Worm (Caenorhabditis elegans): ENCODE measurements around the gene eri-12.

The eri-12 gene

DNA sequence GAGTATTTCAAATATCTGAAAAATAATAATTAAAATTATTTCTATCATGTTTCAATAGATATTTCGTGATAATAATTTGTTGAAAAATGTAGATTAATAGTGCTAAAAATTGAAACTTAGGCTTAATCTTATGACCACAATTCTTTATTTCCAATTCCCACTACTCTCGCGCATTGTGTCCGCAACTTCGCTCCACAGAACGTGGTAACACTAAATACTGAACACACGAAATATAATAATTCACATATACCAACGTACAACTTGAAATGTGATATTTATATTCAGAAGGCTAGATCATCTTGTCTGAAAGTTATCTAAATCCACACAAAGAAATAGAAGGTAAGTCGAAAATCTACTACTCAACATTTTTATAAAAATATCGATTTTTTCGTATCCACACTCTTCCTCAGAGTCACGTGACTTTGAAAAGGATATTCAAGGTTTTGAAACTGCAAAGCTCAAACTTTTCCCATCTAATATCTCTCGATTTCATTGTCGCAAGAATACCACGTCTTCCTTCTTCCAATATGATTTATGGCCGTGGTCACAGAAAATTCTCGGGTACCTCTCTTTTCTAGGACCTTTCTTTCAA is at the start of gene eri-12:
eri-12 (plus strand) TSS at position 197 of the 592 bp plus-strand sequence.
- TF ChIP-seq W03F9.2 (tag; optimal IDR thresholded peaks at IDR 0.05) = no peak

DNA sequence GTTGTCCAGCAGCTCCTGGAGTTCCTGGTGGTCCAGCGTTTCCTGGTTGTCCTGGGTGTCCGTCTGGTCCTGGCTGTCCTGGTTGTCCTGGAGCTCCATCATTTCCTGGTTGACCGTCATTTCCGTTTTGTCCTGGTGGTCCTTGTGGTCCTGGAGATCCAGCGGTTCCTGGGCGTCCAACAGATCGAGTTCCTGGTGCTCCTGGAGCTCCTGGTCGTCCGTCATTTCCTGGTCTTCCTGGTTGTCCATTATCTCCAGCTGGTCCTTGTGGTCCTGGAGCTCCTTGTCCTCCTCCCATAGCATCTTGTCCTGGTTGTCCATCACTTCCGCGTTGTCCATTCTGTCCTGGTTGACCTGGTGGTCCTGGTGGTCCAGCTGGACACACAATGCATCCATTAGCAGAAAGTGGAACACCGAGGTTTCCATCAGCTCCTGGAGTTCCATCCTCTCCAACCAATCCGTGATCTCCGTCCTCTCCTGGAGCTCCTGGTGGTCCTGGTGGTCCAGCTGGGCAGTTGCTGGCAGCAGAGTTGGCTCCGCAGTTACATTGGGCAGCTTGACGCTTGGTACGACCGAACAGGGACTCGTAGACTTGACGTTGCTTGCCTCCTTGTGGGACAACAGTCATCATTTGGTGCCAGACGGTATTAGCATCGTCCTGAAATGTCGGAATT is 47.5 kb upstream of the eri-12 start:
- TF ChIP-seq W03F9.2 (tag; optimal IDR thresholded peaks at IDR 0.05) (no peak), dao-5 (tag; optimal IDR thresholded peaks at IDR 0.05) (no peak), him-1 (tag; optimal IDR thresholded peaks at IDR 0.05) (no peak)

ce11 chrIV:12109743-12110142 is 46.9 kb upstream of the eri-12 start:
- no peak for TF ChIP-seq dao-5 (tag; optimal IDR thresholded peaks at IDR 0.05)
- no peak for TF ChIP-seq W03F9.2 (tag; optimal IDR thresholded peaks at IDR 0.05)
- no peak for TF ChIP-seq him-1 (tag; optimal IDR thresholded peaks at IDR 0.05)

ce11 chrIV:12110339-12110738 is 46.3 kb upstream of the eri-12 start, which contains the start of gene col-129:
Gene col-129, minus strand, starts transcription at chrIV:12110439.
- TF ChIP-seq him-1 (tag; optimal IDR thresholded peaks at IDR 0.05) (no peak), W03F9.2 (tag; optimal IDR thresholded peaks at IDR 0.05) (no peak), dao-5 (tag; optimal IDR thresholded peaks at IDR 0.05) (no peak)

DNA sequence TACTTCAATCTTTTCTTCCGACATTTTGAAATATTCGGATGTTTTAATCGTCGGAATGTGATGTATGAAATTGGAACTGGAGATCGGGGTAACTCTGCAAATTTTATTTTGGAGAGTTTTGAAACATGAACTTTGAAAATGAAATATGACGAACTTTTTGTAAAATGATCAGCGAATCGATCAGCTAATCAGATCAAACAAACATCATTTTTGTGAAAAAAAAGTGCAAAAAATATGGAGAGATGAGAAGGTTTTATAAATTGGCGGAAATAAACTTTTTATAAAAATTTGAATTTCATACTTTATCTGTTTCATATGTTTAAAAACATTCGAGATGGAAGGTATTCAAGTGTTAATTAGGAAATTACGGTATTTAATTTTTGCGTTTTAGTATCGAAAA is 45.2 kb upstream of the eri-12 start, which contains the start of gene dlc-2:
dlc-2 (minus strand) TSS at position 101 of the 400 bp plus-strand sequence.
- TF ChIP-seq W03F9.2 (tag; optimal IDR thresholded peaks at IDR 0.05) (no peak), him-1 (tag; optimal IDR thresholded peaks at IDR 0.05) (no peak), dao-5 (tag; optimal IDR thresholded peaks at IDR 0.05) (no peak)

DNA sequence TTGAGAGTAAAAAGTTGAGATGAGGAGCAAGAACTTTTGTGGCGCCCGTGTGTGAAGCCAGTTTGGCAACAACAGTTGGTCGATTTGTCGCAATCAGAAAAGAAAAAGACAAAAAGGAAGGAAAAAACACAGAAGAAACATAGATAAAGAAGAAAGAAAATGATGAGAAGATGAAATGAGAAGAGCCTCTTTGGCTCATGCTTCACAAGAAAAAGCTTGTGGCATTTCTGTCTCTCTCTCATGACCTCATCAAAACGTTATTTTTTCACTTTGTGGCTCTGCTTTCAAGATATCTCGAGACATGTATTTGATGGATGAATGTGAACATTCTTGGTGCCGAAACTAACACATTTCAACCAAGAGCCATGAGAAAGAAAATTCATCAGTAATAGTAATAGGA is 43.6 kb upstream of the eri-12 start:
- TF ChIP-seq him-1 (tag; optimal IDR thresholded peaks at IDR 0.05) (no peak), dao-5 (tag; optimal IDR thresholded peaks at IDR 0.05) (no peak), W03F9.2 (tag; optimal IDR thresholded peaks at IDR 0.05) (no peak)

ce11 chrIV:12114498-12114897 is 42.1 kb upstream of the eri-12 start:
- TF ChIP-seq W03F9.2 (tag; optimal IDR thresholded peaks at IDR 0.05) (no peak), him-1 (tag; optimal IDR thresholded peaks at IDR 0.05) (no peak), dao-5 (tag; optimal IDR thresholded peaks at IDR 0.05) (no peak)

ce11 chrIV:12120536-12120935 is 36.1 kb upstream of the eri-12 start:
- TF ChIP-seq W03F9.2 (tag; optimal IDR thresholded peaks at IDR 0.05) (no peak), dao-5 (tag; optimal IDR thresholded peaks at IDR 0.05) (no peak), him-1 (tag; optimal IDR thresholded peaks at IDR 0.05) (no peak)

ce11 chrIV:12121076-12121475 is 35.6 kb upstream of the eri-12 start, which contains the start of the genes ddb-1 and M18.6:
Gene ddb-1, minus strand, starts transcription at chrIV:12121165.
Gene M18.6, plus strand, starts transcription at chrIV:12121310.
- peak; percentile 53 for TF ChIP-seq W03F9.2 (tag; optimal IDR thresholded peaks at IDR 0.05)
- TF ChIP-seq dao-5 (tag; optimal IDR thresholded peaks at IDR 0.05) = no peak
- no peak for TF ChIP-seq him-1 (tag; optimal IDR thresholded peaks at IDR 0.05)

- TF ChIP-seq W03F9.2 (tag; optimal IDR thresholded peaks at IDR 0.05) (no peak), him-1 (tag; optimal IDR thresholded peaks at IDR 0.05) (no peak), dao-5 (tag; optimal IDR thresholded peaks at IDR 0.05) (no peak)
Observed at ce11 chrIV:12122874-12123664, 33.6 kb upstream of the eri-12 start, which contains the start of gene aly-3. Gene aly-3, plus strand, starts transcription at chrIV:12123282.

DNA sequence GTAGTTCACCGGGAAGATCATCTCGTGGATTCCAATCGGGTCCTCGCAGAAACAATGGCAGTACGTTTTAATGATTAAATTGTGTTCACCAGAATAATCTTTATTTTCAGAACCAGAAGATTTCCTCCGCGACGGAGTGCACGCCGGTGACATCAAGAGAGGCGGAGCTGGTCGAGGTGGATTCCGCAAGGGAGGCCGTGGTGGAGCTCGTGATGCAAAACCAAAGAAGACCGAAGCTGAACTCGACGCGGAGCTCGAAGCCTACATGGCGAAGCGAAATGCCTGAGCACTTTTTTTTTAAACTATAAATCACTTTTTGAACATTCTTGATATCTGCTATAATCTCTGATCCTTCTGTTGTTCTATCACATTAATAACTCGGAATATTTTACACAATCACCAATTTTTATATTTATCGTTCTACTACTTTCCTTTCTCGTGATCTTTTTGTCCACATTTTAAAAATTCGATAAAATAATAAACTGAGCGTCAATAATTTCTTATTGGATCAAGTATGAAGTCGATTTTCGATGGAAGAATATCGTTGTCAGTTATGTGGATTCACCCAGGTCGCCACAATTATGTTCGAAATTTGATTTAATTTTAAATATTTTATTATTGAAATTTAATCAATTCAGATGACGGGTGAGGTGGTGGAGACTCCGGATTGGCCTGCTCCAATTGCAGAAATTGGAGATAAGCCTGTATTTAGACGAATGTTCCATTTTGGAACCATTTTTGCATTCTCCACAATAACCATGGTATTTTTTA is 32.1 kb upstream of the eri-12 start, which contains the start of gene dhhc-6:
dhhc-6 (plus strand) TSS at position 639 of the 771 bp plus-strand sequence.
- TF ChIP-seq dao-5 (tag; optimal IDR thresholded peaks at IDR 0.05) = no peak
- TF ChIP-seq him-1 (tag; optimal IDR thresholded peaks at IDR 0.05) = no peak
- TF ChIP-seq W03F9.2 (tag; optimal IDR thresholded peaks at IDR 0.05) = no peak

- TF ChIP-seq W03F9.2 (tag; optimal IDR thresholded peaks at IDR 0.05) = no peak
- TF ChIP-seq dao-5 (tag; optimal IDR thresholded peaks at IDR 0.05) = no peak
- TF ChIP-seq him-1 (tag; optimal IDR thresholded peaks at IDR 0.05) = no peak
Observed at ce11 chrIV:12126740-12127472, 29.7 kb upstream of the eri-12 start.
